Worm (Caenorhabditis elegans) whole organism, mixed stage, embryonic: Measurements from ENCODE around the gene F20B6.10.

ENCODE experiments used
- M03D4.4 ChIP-seq: sonication (generic microtip); optimal IDR thresholded peaks from 2 replicates; lab custom pipeline; 2017; ENCODE audit warnings: mild to moderate bottlenecking, missing genetic modification characterization, missing compliant biosample characterization
- blmp-1 ChIP-seq: fragments of 150-350 bp; optimal IDR thresholded peaks from 2 replicates; lab custom pipeline; 2014; ENCODE audit warnings: missing biosample characterization, missing genetic modification characterization
- ceh-39 ChIP-seq: fragments of 150-350 bp; optimal IDR thresholded peaks from 2 replicates; lab custom pipeline; 2014; ENCODE audit warnings: missing biosample characterization, missing genetic modification characterization
- lin-13 ChIP-seq: fragments of 150-350 bp; optimal IDR thresholded peaks from 2 replicates; lab custom pipeline; 2014; ENCODE audit warnings: missing biosample characterization, missing genetic modification characterization
- mab-5 ChIP-seq: fragments of 150-350 bp; optimal IDR thresholded peaks from 2 replicates; lab custom pipeline; 2014; ENCODE audit warnings: missing biosample characterization, missing genetic modification characterization
- nhr-237 ChIP-seq: fragments of 150-350 bp; optimal IDR thresholded peaks from 2 replicates; lab custom pipeline; 2014; ENCODE audit warnings: missing biosample characterization, missing genetic modification characterization
- nhr-76 ChIP-seq: sonication (generic microtip); optimal IDR thresholded peaks from 2 replicates; lab custom pipeline; 2017; ENCODE audit warnings: missing biosample characterization, missing genetic modification characterization
- pha-4 ChIP-seq: fragments of 150-350 bp; optimal IDR thresholded peaks from 2 replicates; lab custom pipeline; 2018; ENCODE audit warnings: missing biosample characterization, missing genetic modification reagents, missing genetic modification characterization
- snpc-4 ChIP-seq: fragments of 150-350 bp; optimal IDR thresholded peaks from 2 replicates; lab custom pipeline; 2014; ENCODE audit warnings: missing biosample characterization, missing genetic modification characterization
- sptf-1 ChIP-seq: sonication (generic microtip); optimal IDR thresholded peaks from 2 replicates; lab custom pipeline; 2017; ENCODE audit warnings: mild to moderate bottlenecking, missing genetic modification characterization, moderate library complexity, missing compliant biosample characterization
- unc-62 ChIP-seq: fragments of 150-350 bp; optimal IDR thresholded peaks from 2 replicates; lab custom pipeline; 2014; ENCODE audit warnings: missing biosample characterization, missing genetic modification reagents, missing genetic modification characterization

ce11 chrX:4214643-4215042, 2.4 kb downstream of the F20B6.10 start:
- TF ChIP-seq blmp-1 (tag; lab: Kevin White, UChicago) (no peak), snpc-4 (tag; lab: Kevin White, UChicago) (no peak), unc-62 (GFP tag; lab: Kevin White, UChicago) (no peak), nhr-237 (tag; lab: Kevin White, UChicago) (no peak), sptf-1 (tag; lab: Kevin White, UChicago) (no peak), ceh-39 (tag; lab: Kevin White, UChicago) (no peak), mab-5 (tag; lab: Kevin White, UChicago) (no peak), nhr-76 (no peak), pha-4 (no peak), lin-13 (tag; lab: Kevin White, UChicago) (no peak), M03D4.4 (no peak)
